Worm (Caenorhabditis elegans) whole organism, midembryonic: Measurements from ENCODE around the gene ceh-99.

Experiments used
- T22C8.4 ChIP-seq: fragments of 200-800 bp; sonication (Bioruptor generic); IDR thresholded peaks from 2 replicates; pipeline ENCODE4 v1.3.6; 2022; ENCODE audit warnings: missing genetic modification characterization, missing compliant biosample characterization
- cog-1 ChIP-seq: sonication (generic microtip); optimal IDR thresholded peaks from 2 replicates; lab custom pipeline; 2016; ENCODE audit warnings: missing genetic modification characterization, missing compliant biosample characterization
- flt-1 ChIP-seq: fragments of 200-800 bp; sonication (Bioruptor generic); IDR thresholded peaks from 2 replicates; pipeline ENCODE4 v1.3.6; 2022; ENCODE audit warnings: missing genetic modification characterization, missing compliant biosample characterization
- klf-2 ChIP-seq: fragments of 200-800 bp; sonication (Bioruptor generic); conservative IDR thresholded peaks from 2 replicates; pipeline ENCODE4 v1.3.6; 2022; ENCODE audit warnings: missing genetic modification reagents, missing genetic modification characterization, missing compliant biosample characterization
- med-1 ChIP-seq: sonication (generic microtip); optimal IDR thresholded peaks from 2 replicates; lab custom pipeline; 2017; ENCODE audit warnings: missing genetic modification characterization, mild to moderate bottlenecking, missing compliant biosample characterization, antibody characterized with exemption, missing genetic modification reagents; ENCODE audit not compliant: insufficient read depth
- ref-1 ChIP-seq: fragments of 200-800 bp; sonication (Bioruptor generic); conservative IDR thresholded peaks from 2 replicates; pipeline ENCODE4 v1.3.6; 2022; ENCODE audit warnings: missing genetic modification reagents, missing genetic modification characterization, missing compliant biosample characterization
- tab-1 ChIP-seq: fragments of 200-800 bp; sonication (Bioruptor generic); IDR thresholded peaks from 2 replicates; pipeline ENCODE4 v1.3.6; 2022; ENCODE audit warnings: missing genetic modification characterization, missing compliant biosample characterization
- ztf-23 ChIP-seq: fragments of 200-800 bp; sonication (Bioruptor generic); IDR thresholded peaks from 2 replicates; pipeline ENCODE4 v1.3.6; 2022; ENCODE audit warnings: missing genetic modification reagents, missing genetic modification characterization, missing compliant biosample characterization
- ztf-29 ChIP-seq: fragments of 200-800 bp; sonication (Bioruptor generic); IDR thresholded peaks from 2 replicates; pipeline ENCODE4 v1.3.6; 2022; ENCODE audit warnings: missing genetic modification reagents, missing genetic modification characterization, missing compliant biosample characterization

DNA sequence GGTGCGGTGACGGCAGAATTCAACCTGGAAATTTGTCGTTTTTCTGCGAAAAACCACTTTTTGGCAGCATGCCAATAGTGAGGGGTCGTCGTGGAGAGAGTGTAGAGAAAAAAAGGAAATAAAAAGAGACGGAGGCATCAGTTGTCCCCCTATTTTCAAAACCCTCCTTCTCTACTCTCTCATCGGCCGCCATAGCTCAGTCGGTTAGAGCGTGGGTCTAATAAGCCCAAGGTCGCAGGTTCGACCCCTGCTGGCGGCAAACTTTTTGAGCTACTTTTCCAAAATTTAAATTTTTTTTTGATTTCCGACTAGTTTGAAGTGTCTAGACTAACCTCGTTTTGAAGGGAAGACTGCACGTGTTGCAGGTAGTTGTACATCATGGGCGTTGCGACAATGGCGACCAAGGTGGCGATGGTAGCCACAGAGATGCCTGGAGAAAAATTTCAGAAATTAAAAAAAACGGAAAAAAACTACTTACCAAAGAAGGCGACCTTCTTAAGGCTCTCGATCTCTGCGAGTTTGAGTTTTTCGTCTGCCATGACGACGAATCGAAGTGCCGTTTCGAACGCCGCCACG is 25.1 kb upstream of the ceh-99 start, which contains the start of gene col-85:
- TF ChIP-seq ztf-23 (GFP tag; lab: Robert Waterston, UW) (peak; percentile 98), T22C8.4 (peak; percentile 96), flt-1 (GFP tag; lab: Robert Waterston, UW) (peak; percentile 97), ztf-29 (GFP tag; lab: Robert Waterston, UW) (peak; percentile 100), cog-1 (peak; percentile 83), tab-1 (GFP tag; lab: Robert Waterston, UW) (peak; percentile 98), med-1 (GFP tag; lab: Kevin White, UChicago) (peak; percentile 73), klf-2 (GFP tag; lab: Robert Waterston, UW) (peak; percentile 98), ref-1 (GFP tag; lab: Robert Waterston, UW) (peak; percentile 88)
